Fruit fly (Drosophila melanogaster): ENCODE results near the gene CG7646.

DNA sequence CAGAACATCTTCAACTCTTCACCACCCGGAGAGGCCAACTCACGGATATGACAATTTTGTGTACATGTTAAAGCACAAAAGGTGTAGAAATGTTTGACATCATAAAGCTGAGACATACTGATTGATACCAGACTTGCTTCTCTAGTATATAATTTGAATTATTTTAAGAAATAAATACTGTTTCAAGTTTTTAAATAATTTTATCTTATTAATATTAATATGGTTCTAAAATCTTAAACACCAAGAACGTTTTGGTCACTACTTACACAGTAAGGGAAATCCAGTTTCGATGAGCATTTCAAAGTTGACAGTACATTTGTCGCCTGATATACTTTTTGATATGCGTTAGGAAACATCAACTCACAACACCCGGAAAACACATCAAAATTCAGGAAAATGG, 5.9 kb upstream of the CG7646 start, which contains the start of the genes hale and schuy:
- TF ChIP-seq CTCF (optimal IDR thresholded peaks at IDR 0.05), result no peak
- no peak for TF ChIP-seq CG8478 (optimal IDR thresholded peaks at IDR 0.05)
